Fruit fly (Drosophila melanogaster): ENCODE data around the gene TwdlE.

Gene TwdlE

DNA sequence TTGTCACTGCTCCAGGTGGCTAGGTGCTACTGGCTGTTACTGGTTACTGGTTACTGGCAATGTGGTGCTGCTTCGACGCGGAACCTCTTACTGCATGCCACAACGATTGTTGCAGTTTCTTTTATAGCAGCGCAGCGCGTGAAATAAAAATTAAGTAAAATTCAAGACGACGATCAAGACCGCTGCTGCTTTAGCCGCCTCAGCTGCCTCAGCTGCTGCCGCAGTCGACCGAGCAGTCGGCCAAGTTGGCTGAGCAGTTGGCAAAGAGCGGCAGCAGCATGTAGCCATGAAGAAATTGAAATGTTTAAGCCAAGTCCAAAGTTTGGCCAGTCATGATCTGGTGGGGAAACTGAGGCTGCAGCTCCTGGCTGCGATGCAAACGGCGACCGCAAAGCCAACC is at the start of gene TwdlE:
Gene TwdlE, minus strand, starts transcription at position 101 of the 400 bp plus-strand sequence.
- peak; percentile 66 for TF ChIP-seq Eip78C (GFP tag)
- TF ChIP-seq CG3919 (GFP tag; optimal IDR thresholded peaks at IDR 0.05): no peak
- no peak for TF ChIP-seq Blimp-1 (GFP tag; optimal IDR thresholded peaks at IDR 0.05)

DNA sequence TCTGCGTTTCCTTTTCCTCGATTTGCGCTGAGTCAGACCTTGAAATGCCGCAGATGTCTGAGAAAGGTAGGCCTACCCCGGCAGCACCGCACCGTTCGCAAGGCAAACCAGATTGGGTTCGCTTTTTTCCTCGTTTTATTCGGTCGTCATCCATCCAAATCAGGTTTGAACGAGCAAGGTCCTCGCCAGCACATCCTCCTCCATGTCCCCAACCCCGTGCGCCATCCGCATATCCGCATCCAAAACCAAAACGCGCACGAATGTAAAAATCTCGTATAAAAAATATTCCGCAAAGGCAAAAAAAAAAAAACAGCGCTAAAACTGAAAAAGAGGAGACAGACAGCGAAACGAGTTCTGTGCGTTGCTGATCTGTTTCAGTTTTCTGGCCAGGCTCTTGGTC is 49.2 kb upstream of the TwdlE start:
- peak; percentile 48 for TF ChIP-seq CG1621 (tag; optimal IDR thresholded peaks at IDR 0.05)
- no peak for TF ChIP-seq topi (GFP tag; optimal IDR thresholded peaks at IDR 0.05)
- no peak for TF ChIP-seq Smox (GFP tag; optimal IDR thresholded peaks at IDR 0.05)
- no peak; the same call in 1 of the 2 replicates for TF ChIP-seq CG15336 (GFP tag; IDR thresholded peaks at IDR 0.05)
- TF ChIP-seq CG8119 (GFP tag; IDR thresholded peaks at IDR 0.05): 0 out of 3 replicates have a peak, but pooled peaks have one; percentile 42
- TF ChIP-seq OdsH (GFP tag; optimal IDR thresholded peaks at IDR 0.05): no peak
- peak; percentile 43 for TF ChIP-seq Ets96B (tag; optimal IDR thresholded peaks at IDR 0.05)
- no peak for TF ChIP-seq Sox15 (GFP tag; optimal IDR thresholded peaks at IDR 0.05)
- TF ChIP-seq CG8319 (GFP tag; optimal IDR thresholded peaks at IDR 0.05): no peak
- peak; percentile 9 for TF ChIP-seq CG8632 (GFP tag; optimal IDR thresholded peaks at IDR 0.05)
- no peak for TF ChIP-seq fkh (GFP tag; optimal IDR thresholded peaks at IDR 0.05)
- TF ChIP-seq acj6 (GFP tag; optimal IDR thresholded peaks at IDR 0.05): no peak
- peak; percentile 23 for TF ChIP-seq Blimp-1 (GFP tag; optimal IDR thresholded peaks at IDR 0.05)
- peak; percentile 32 for TF ChIP-seq CG6276 (GFP tag; optimal IDR thresholded peaks at IDR 0.05)
- no peak for TF ChIP-seq CG32006 (GFP tag; optimal IDR thresholded peaks at IDR 0.05)
- peak; percentile 28 for TF ChIP-seq CG34406 (GFP tag; optimal IDR thresholded peaks at IDR 0.05)
- TF ChIP-seq CG3919 (GFP tag; optimal IDR thresholded peaks at IDR 0.05): peak; percentile 5
- peak; percentile 1 for TF ChIP-seq spab (GFP tag; optimal IDR thresholded peaks at IDR 0.05)
- peak; percentile 49 for TF ChIP-seq Lpt (GFP tag; optimal IDR thresholded peaks at IDR 0.05)
- TF ChIP-seq Hr38 (GFP tag; optimal IDR thresholded peaks at IDR 0.05): no peak
- TF ChIP-seq CG6808 (GFP tag; optimal IDR thresholded peaks at IDR 0.05): peak; percentile 39
- no peak for TF ChIP-seq CG3032 (tag; optimal IDR thresholded peaks at IDR 0.05)
- no peak for TF ChIP-seq CG10631 (GFP tag; optimal IDR thresholded peaks at IDR 0.05)
- peak; percentile 54 for TF ChIP-seq net (GFP tag; optimal IDR thresholded peaks at IDR 0.05)
- TF ChIP-seq CG9139 (GFP tag; optimal IDR thresholded peaks at IDR 0.05): peak; percentile 65
- TF ChIP-seq dsx (GFP tag; optimal IDR thresholded peaks at IDR 0.05; ENCODE audit: poor library complexity, severe bottlenecking): peak; percentile 73
- TF ChIP-seq Sox102F (GFP tag; optimal IDR thresholded peaks at IDR 0.05): no peak
- TF ChIP-seq Eip93F (GFP tag; optimal IDR thresholded peaks at IDR 0.05): peak; percentile 45
- TF ChIP-seq CG6163 (GFP tag; IDR thresholded peaks at IDR 0.05): peak; percentile 64; the same call in 2 of the 3 replicates
- peak; percentile 20 for TF ChIP-seq fd59A (GFP tag; optimal IDR thresholded peaks at IDR 0.05)
- no peak for TF ChIP-seq cyc (GFP tag; optimal IDR thresholded peaks at IDR 0.05)
- no peak for TF ChIP-seq Eip78C (GFP tag)
- no peak for TF ChIP-seq CG11294 (GFP tag; IDR thresholded peaks at IDR 0.05)
- no peak for TF ChIP-seq CG11902 (GFP tag; optimal IDR thresholded peaks at IDR 0.05)
- peak; percentile 39 for TF ChIP-seq CG10669 (GFP tag; optimal IDR thresholded peaks at IDR 0.05)
- TF ChIP-seq Met (GFP tag; optimal IDR thresholded peaks at IDR 0.05): no peak
- TF ChIP-seq salr (GFP tag; optimal IDR thresholded peaks at IDR 0.05): no peak
- no peak for TF ChIP-seq Hr4 (GFP tag; optimal IDR thresholded peaks at IDR 0.05)
- TF ChIP-seq CG7368 (GFP tag; optimal IDR thresholded peaks at IDR 0.05): peak; percentile 25
- no peak for TF ChIP-seq dac (GFP tag; optimal IDR thresholded peaks at IDR 0.05)
- TF ChIP-seq Eip75B (GFP tag; optimal IDR thresholded peaks at IDR 0.05): peak; percentile 46
- peak; percentile 44; the same call in 2 of the 3 replicates for TF ChIP-seq eg (GFP tag; IDR thresholded peaks at IDR 0.05)
- peak; percentile 6 for TF ChIP-seq achi (GFP tag; optimal IDR thresholded peaks at IDR 0.05)
- TF ChIP-seq CG4318 (GFP tag; optimal IDR thresholded peaks at IDR 0.05): no peak
- TF ChIP-seq CG6792 (GFP tag; optimal IDR thresholded peaks at IDR 0.05): no peak
- TF ChIP-seq svp (GFP tag): no peak
- no peak for TF ChIP-seq Sox14 (GFP tag; optimal IDR thresholded peaks at IDR 0.05)
- peak; percentile 70 to 86 for TF ChIP-seq ss (GFP tag; optimal IDR thresholded peaks at IDR 0.05)
- peak; percentile 47 for TF ChIP-seq CG16779 (tag; optimal IDR thresholded peaks at IDR 0.05)
- TF ChIP-seq Gug (GFP tag; IDR thresholded peaks at IDR 0.05): 0 out of 2 replicates have a peak, but pooled peaks have one; percentile 11

Measured in whole organism, prepupa.